Worm (Caenorhabditis elegans) whole organism, young adult: ENCODE data around the gene W02B12.1.
"Not testable (repeated sequence)": the region's sequence is repeated elsewhere in the genome, so short reads cannot be mapped to it uniquely, and the experiment has no call there.

Experiments
- T26A5.8 ChIP-seq: sonication (generic microtip); optimal IDR thresholded peaks from 2 replicates; lab custom pipeline; 2016; ENCODE audit warnings: missing genetic modification characterization, missing compliant biosample characterization
- dox-1 ChIP-seq: fragments of 200-800 bp; sonication (Bioruptor generic); IDR thresholded peaks from 2 replicates; pipeline ENCODE4 v1.3.6; 2022; ENCODE audit warnings: missing genetic modification reagents, missing genetic modification characterization, missing compliant biosample characterization
- efl-1 ChIP-seq: fragments of 150-350 bp; optimal IDR thresholded peaks from 2 replicates; lab custom pipeline; 2014; ENCODE audit warnings: missing biosample characterization, missing genetic modification reagents, missing genetic modification characterization
- hmg-20 ChIP-seq: fragments of 200-800 bp; sonication (Bioruptor generic); IDR thresholded peaks from 2 replicates; pipeline ENCODE4 v1.3.6; 2022; ENCODE audit warnings: missing genetic modification reagents, missing genetic modification characterization, missing compliant biosample characterization
- lag-1 ChIP-seq: fragments of 200-800 bp; sonication (Bioruptor generic); IDR thresholded peaks from 2 replicates; pipeline ENCODE4 v1.3.6; 2022; ENCODE audit warnings: missing genetic modification reagents, missing genetic modification characterization, missing compliant biosample characterization
- madf-10 ChIP-seq: sonication (generic microtip); optimal IDR thresholded peaks from 2 replicates; lab custom pipeline; 2016; ENCODE audit warnings: mild to moderate bottlenecking, missing genetic modification characterization, missing compliant biosample characterization
- mel-28 ChIP-seq: sonication (generic microtip); optimal IDR thresholded peaks from 2 replicates; lab custom pipeline; 2016; ENCODE audit warnings: borderline replicate concordance, mild to moderate bottlenecking, missing genetic modification characterization, missing compliant biosample characterization
- rcor-1 ChIP-seq: fragments of 200-800 bp; sonication (Bioruptor generic); IDR thresholded peaks from 2 replicates; pipeline ENCODE4 v1.3.6; 2022; ENCODE audit warnings: missing genetic modification reagents, missing genetic modification characterization, missing compliant biosample characterization
- repo-1 ChIP-seq: sonication (generic microtip); optimal IDR thresholded peaks from 2 replicates; lab custom pipeline; 2017; ENCODE audit warnings: mild to moderate bottlenecking, missing genetic modification characterization, missing compliant biosample characterization
- tbp1 ChIP-seq: fragments of 200-800 bp; sonication (Bioruptor generic); optimal IDR thresholded peaks from 2 replicates; lab custom pipeline; 2018; ENCODE audit warnings: mild to moderate bottlenecking, missing genetic modification characterization, missing compliant biosample characterization
- unc-62 ChIP-seq: fragments of 150-350 bp; optimal IDR thresholded peaks from 2 replicates; lab custom pipeline; 2014; ENCODE audit warnings: missing biosample characterization, missing genetic modification reagents, missing genetic modification characterization
- ztf-22 ChIP-seq: fragments of 200-800 bp; sonication (Bioruptor generic); optimal IDR thresholded peaks from 2 replicates; lab custom pipeline; 2018; ENCODE audit warnings: mild to moderate bottlenecking, missing genetic modification characterization, moderate library complexity, missing compliant biosample characterization
- ztf-25 ChIP-seq: fragments of 200-800 bp; sonication (Bioruptor generic); IDR thresholded peaks from 2 replicates; pipeline ENCODE4 v1.3.6; 2022; ENCODE audit warnings: missing genetic modification reagents, missing genetic modification characterization, missing compliant biosample characterization

ce11 chrII:11442425-11442824 is 6.4 kb upstream of the W02B12.1 start, which contains the start of gene ebp-2:
- not testable (repeated sequence) for TF ChIP-seq tbp1 (GFP tag; lab: Kevin White, UChicago); madf-10; ztf-25 (GFP tag; lab: Robert Waterston, UW); rcor-1 (GFP tag; lab: Robert Waterston, UW); T26A5.8 (tag; lab: Kevin White, UChicago); repo-1; ztf-22 (GFP tag; lab: Kevin White, UChicago); efl-1; lag-1 (GFP tag; lab: Robert Waterston, UW); dox-1 (GFP tag; lab: Robert Waterston, UW); unc-62 (GFP tag; lab: Kevin White, UChicago); hmg-20 (GFP tag; lab: Robert Waterston, UW); mel-28 (tag; lab: Kevin White, UChicago)
